ENCODE assay signal across 1 fruit fly cellular context in the genomic region with DNA sequence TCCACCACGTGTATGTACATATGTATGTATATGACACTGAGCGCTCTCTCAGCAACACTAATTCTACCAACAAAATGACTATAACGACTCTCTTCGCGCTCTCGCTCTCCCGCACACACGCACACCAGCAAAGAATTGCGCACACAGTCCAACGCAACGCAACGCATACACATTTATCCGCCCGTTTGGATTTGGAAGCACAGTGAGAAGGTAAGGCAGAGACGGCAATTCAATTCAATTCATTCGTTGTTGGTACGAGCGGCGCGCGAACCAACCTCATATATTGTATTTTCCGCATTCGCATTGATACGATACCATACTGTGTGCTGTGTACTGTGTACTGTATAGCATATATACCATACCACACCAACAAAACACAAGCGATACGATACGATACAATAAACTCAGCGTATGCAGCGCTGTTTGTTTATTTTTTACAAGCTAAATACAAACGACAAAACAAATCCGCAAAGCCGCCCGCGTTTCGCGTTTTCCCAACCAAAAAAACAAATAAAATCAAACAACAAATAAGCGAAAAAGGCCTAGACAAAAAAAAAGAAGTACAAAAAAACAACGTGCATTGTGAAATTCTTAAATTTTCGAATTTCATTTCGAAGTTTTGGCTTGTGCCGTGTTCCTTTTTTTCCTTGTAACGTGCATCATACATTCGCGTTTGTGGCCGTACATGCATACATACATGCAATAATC.
TF ChIP-seq lines count a peak whose summit lies in the region.

A gene (minus strand): TSS at position 167 of the 708 bp plus-strand sequence.
A gene (plus strand): TSS at position 179 of the 708 bp plus-strand sequence.

TF ChIP-seq in whole organism, embryonic, 481 proteins besides CTCF, POLR2A, EP300 and RAD21 (continued from another document):
- TF ChIP-seq CG14014 (GFP tag; IDR thresholded peaks at IDR 0.05; lab: Robert Waterston, UW) (0 out of 2 replicates have a peak, but pooled peaks have one; percentile 21), CG17359 (tag; optimal IDR thresholded peaks at IDR 0.05; lab: Kevin White, UChicago) (peak; percentile 9), CG6683 (GFP tag; optimal IDR thresholded peaks at IDR 0.05; lab: Kevin White, UChicago) (no peak), cad (GFP tag; optimal IDR thresholded peaks at IDR 0.05; lab: Kevin White, UChicago) (peak; percentile 27), HLH3B (GFP tag; IDR thresholded peaks at IDR 0.05; lab: Robert Waterston, UW) (no peak), tap (tag; optimal IDR thresholded peaks at IDR 0.05; lab: Kevin White, UChicago) (no peak), Taf1 (GFP tag; IDR thresholded peaks at IDR 0.05; lab: Robert Waterston, UW) (peak; percentile 26; the same call in 1 of the 2 replicates), cg (GFP tag; optimal IDR thresholded peaks at IDR 0.05; lab: Kevin White, UChicago) (peak; percentile 97), NFAT (GFP tag; IDR thresholded peaks at IDR 0.05; lab: Robert Waterston, UW) (0 out of 2 replicates have a peak, but pooled peaks have one; percentile 23), CG1603 (tag; optimal IDR thresholded peaks at IDR 0.05; lab: Kevin White, UChicago) (peak; percentile 5), MESR4 (GFP tag; optimal IDR thresholded peaks at IDR 0.05; lab: Kevin White, UChicago) (peak; percentile 28), sens (GFP tag; lab: Kevin White, UChicago) (peak; percentile 72), CG4424 (GFP tag; optimal IDR thresholded peaks at IDR 0.05; lab: Kevin White, UChicago) (no peak), CG15514 (GFP tag; optimal IDR thresholded peaks at IDR 0.05; lab: Kevin White, UChicago) (peak; percentile 72), CG13894 (tag; optimal IDR thresholded peaks at IDR 0.05; lab: Kevin White, UChicago) (peak; percentile 2), chm (GFP tag; IDR thresholded peaks at IDR 0.05; lab: Robert Waterston, UW) (peak; percentile 75), rib (GFP tag; IDR thresholded peaks at IDR 0.05; lab: Robert Waterston, UW) (peak; percentile 72), grn (GFP tag; optimal IDR thresholded peaks at IDR 0.05; lab: Kevin White, UChicago) (no peak), sens-2 (GFP tag; IDR thresholded peaks at IDR 0.05; lab: Robert Waterston, UW) (no peak), CG31441 (GFP tag; IDR thresholded peaks at IDR 0.05; lab: Robert Waterston, UW) (no peak), ci (GFP tag; IDR thresholded peaks at IDR 0.05; lab: Robert Waterston, UW) (peak; percentile 62; the same call in 2 of the 3 replicates), Aef1 (GFP tag; IDR thresholded peaks at IDR 0.05; lab: Robert Waterston, UW) (peak; percentile 38; the same call in 2 of the 3 replicates), insv (GFP tag; optimal IDR thresholded peaks at IDR 0.05; lab: Kevin White, UChicago) (no peak), H2.0 (GFP tag; IDR thresholded peaks at IDR 0.05; lab: Robert Waterston, UW) (no peak), Gsc (GFP tag; IDR thresholded peaks at IDR 0.05; lab: Robert Waterston, UW) (no peak), CG30020 (tag; optimal IDR thresholded peaks at IDR 0.05; lab: Kevin White, UChicago) (peak; percentile 22), CG11247 (GFP tag; IDR thresholded peaks at IDR 0.05; lab: Robert Waterston, UW) (no peak), BEAF-32 (GFP tag; optimal IDR thresholded peaks at IDR 0.05; lab: Kevin White, UChicago) (no peak), fd102C (GFP tag; optimal IDR thresholded peaks at IDR 0.05; lab: Kevin White, UChicago) (no peak), nom (GFP tag; optimal IDR thresholded peaks at IDR 0.05; lab: Kevin White, UChicago) (peak; percentile 13), Camta (GFP tag; optimal IDR thresholded peaks at IDR 0.05; lab: Kevin White, UChicago) (no peak), CG10267 (tag; optimal IDR thresholded peaks at IDR 0.05; lab: Kevin White, UChicago) (no peak), sug (tag; optimal IDR thresholded peaks at IDR 0.05; lab: Kevin White, UChicago) (peak; percentile 26), Adf1 (GFP tag; IDR thresholded peaks at IDR 0.05; lab: Robert Waterston, UW) (no peak), prd (optimal IDR thresholded peaks at IDR 0.05; lab: Kevin White, UChicago) (no peak), prd (GFP tag; IDR thresholded peaks at IDR 0.05; lab: Robert Waterston, UW) (0 out of 3 replicates have a peak, but pooled peaks have one; percentile 10), CG9932 (GFP tag; IDR thresholded peaks at IDR 0.05; lab: Robert Waterston, UW) (peak; percentile 42), B-H2 (GFP tag; optimal IDR thresholded peaks at IDR 0.05; lab: Kevin White, UChicago) (peak; percentile 13), CG10431 (GFP tag; optimal IDR thresholded peaks at IDR 0.05; lab: Kevin White, UChicago) (no peak), CG13287 (GFP tag; IDR thresholded peaks at IDR 0.05; lab: Robert Waterston, UW; ENCODE audit: partially characterized antibody) (peak; percentile 11; the same call in 1 of the 2 replicates), seq (GFP tag; IDR thresholded peaks at IDR 0.05; lab: Robert Waterston, UW) (no peak), CG3281 (GFP tag; optimal IDR thresholded peaks at IDR 0.05; lab: Kevin White, UChicago) (peak; percentile 13), CG12071 (GFP tag; optimal IDR thresholded peaks at IDR 0.05; lab: Kevin White, UChicago) (peak; percentile 30), aop (GFP tag; IDR thresholded peaks at IDR 0.05; lab: Robert Waterston, UW) (no peak), CG2199 (GFP tag; IDR thresholded peaks at IDR 0.05; lab: Robert Waterston, UW) (peak; percentile 99), HHEX (GFP tag; optimal IDR thresholded peaks at IDR 0.05; lab: Kevin White, UChicago) (peak; percentile 4), CG8478 (optimal IDR thresholded peaks at IDR 0.05; lab: Kevin White, UChicago) (peak; percentile 8), scrt (GFP tag; optimal IDR thresholded peaks at IDR 0.05; lab: Kevin White, UChicago) (peak; percentile 23), CG10543 (GFP tag; optimal IDR thresholded peaks at IDR 0.05; lab: Kevin White, UChicago) (peak; percentile 49), Med (GFP tag; lab: Kevin White, UChicago) (peak; percentile 81), CG34376 (GFP tag; optimal IDR thresholded peaks at IDR 0.05; lab: Kevin White, UChicago) (peak; percentile 61), sob (GFP tag; IDR thresholded peaks at IDR 0.05; lab: Robert Waterston, UW) (0 out of 2 replicates have a peak, but pooled peaks have one; percentile 13), CG32767 (GFP tag; IDR thresholded peaks at IDR 0.05; lab: Robert Waterston, UW) (peak; percentile 90), CG4328 (GFP tag; optimal IDR thresholded peaks at IDR 0.05; lab: Kevin White, UChicago) (no peak), CG32532 (GFP tag; IDR thresholded peaks at IDR 0.05; lab: Robert Waterston, UW) (peak; percentile 25; the same call in 1 of the 2 replicates), Tbp (GFP tag; optimal IDR thresholded peaks at IDR 0.05; lab: Kevin White, UChicago) (no peak), Six4 (GFP tag; optimal IDR thresholded peaks at IDR 0.05; lab: Kevin White, UChicago) (no peak), unc-4 (GFP tag; IDR thresholded peaks at IDR 0.05; lab: Robert Waterston, UW; ENCODE audit: partially characterized antibody) (0 out of 2 replicates have a peak, but pooled peaks have one; percentile 21), HLHmδ (GFP tag; optimal IDR thresholded peaks at IDR 0.05; lab: Kevin White, UChicago) (peak; percentile 90), caup (GFP tag; optimal IDR thresholded peaks at IDR 0.05; lab: Kevin White, UChicago; ENCODE audit: severe bottlenecking) (no peak), CG9437 (GFP tag; optimal IDR thresholded peaks at IDR 0.05; lab: Kevin White, UChicago) (no peak), yki (optimal IDR thresholded peaks at IDR 0.05; lab: Kevin White, UChicago) (peak; percentile 90), slbo (GFP tag; IDR thresholded peaks at IDR 0.05; lab: Robert Waterston, UW) (no peak), CG34224 (GFP tag; IDR thresholded peaks at IDR 0.05; lab: Robert Waterston, UW; ENCODE audit: partially characterized antibody) (0 out of 3 replicates have a peak, but pooled peaks have one; percentile 47), so (GFP tag; IDR thresholded peaks at IDR 0.05; lab: Robert Waterston, UW) (peak; percentile 15; the same call in 1 of the 3 replicates), CG11398 (GFP tag; optimal IDR thresholded peaks at IDR 0.05; lab: Kevin White, UChicago) (no peak), Dbx (GFP tag; IDR thresholded peaks at IDR 0.05; lab: Robert Waterston, UW) (peak; percentile 45; the same call in 1 of the 3 replicates), wdn (GFP tag; IDR thresholded peaks at IDR 0.05; lab: Robert Waterston, UW) (peak; percentile 26; the same call in 1 of the 2 replicates), fru (optimal IDR thresholded peaks at IDR 0.05; lab: Kevin White, UChicago) (no peak), CG11696 (GFP tag; IDR thresholded peaks at IDR 0.05; lab: Robert Waterston, UW) (peak; percentile 32; the same call in 1 of the 2 replicates), mld (GFP tag; IDR thresholded peaks at IDR 0.05; lab: Robert Waterston, UW; ENCODE audit: partially characterized antibody) (no peak), Scr (GFP tag; IDR thresholded peaks at IDR 0.05; lab: Robert Waterston, UW; ENCODE audit: partially characterized antibody) (peak; percentile 33; the same call in 1 of the 2 replicates), Hand (GFP tag; optimal IDR thresholded peaks at IDR 0.05; lab: Kevin White, UChicago) (peak; percentile 18), CG8290 (GFP tag; optimal IDR thresholded peaks at IDR 0.05; lab: Kevin White, UChicago) (no peak), CG8290 (tag; optimal IDR thresholded peaks at IDR 0.05; lab: Kevin White, UChicago) (peak in 1 of 2 experiments; percentile 76), Xrp1 (GFP tag; IDR thresholded peaks at IDR 0.05; lab: Robert Waterston, UW) (no peak), CG9727 (GFP tag; optimal IDR thresholded peaks at IDR 0.05; lab: Kevin White, UChicago) (no peak), ara (GFP tag; IDR thresholded peaks at IDR 0.05; lab: Robert Waterston, UW) (no peak), HmgZ (tag; optimal IDR thresholded peaks at IDR 0.05; lab: Kevin White, UChicago) (peak; percentile 65), tna (GFP tag; IDR thresholded peaks at IDR 0.05; lab: Robert Waterston, UW; ENCODE audit: partially characterized antibody) (no peak), Rfx (GFP tag; IDR thresholded peaks at IDR 0.05; lab: Robert Waterston, UW) (peak; percentile 32; the same call in 1 of the 2 replicates), Atf6 (GFP tag; IDR thresholded peaks at IDR 0.05; lab: Robert Waterston, UW) (peak; percentile 44), CG3163 (GFP tag; optimal IDR thresholded peaks at IDR 0.05; lab: Kevin White, UChicago) (peak; percentile 73), CG6813 (GFP tag; optimal IDR thresholded peaks at IDR 0.05; lab: Kevin White, UChicago) (peak; percentile 3), hth (optimal IDR thresholded peaks at IDR 0.05; lab: Kevin White, UChicago) (no peak), repo (GFP tag; optimal IDR thresholded peaks at IDR 0.05; lab: Kevin White, UChicago) (no peak), lola (GFP tag; optimal IDR thresholded peaks at IDR 0.05; lab: Kevin White, UChicago) (peak in 1 of 3 experiments; percentile 44), Hmr (GFP tag; optimal IDR thresholded peaks at IDR 0.05; lab: Kevin White, UChicago) (peak; percentile 31), sr (GFP tag; IDR thresholded peaks at IDR 0.05; lab: Robert Waterston, UW) (no peak), kni (GFP tag; optimal IDR thresholded peaks at IDR 0.05; lab: Kevin White, UChicago) (no peak), kah (GFP tag; optimal IDR thresholded peaks at IDR 0.05; lab: Kevin White, UChicago) (no peak), amos (GFP tag; IDR thresholded peaks at IDR 0.05; lab: Robert Waterston, UW; ENCODE audit: partially characterized antibody) (peak; percentile 17; the same call in 1 of the 2 replicates), lilli (GFP tag; optimal IDR thresholded peaks at IDR 0.05; lab: Kevin White, UChicago) (peak; percentile 14), Usf (GFP tag; optimal IDR thresholded peaks at IDR 0.05; lab: Kevin White, UChicago) (no peak), hbn (GFP tag; IDR thresholded peaks at IDR 0.05; lab: Robert Waterston, UW; ENCODE audit: partially characterized antibody) (0 out of 2 replicates have a peak, but pooled peaks have one; percentile 43), CG34422 (GFP tag; IDR thresholded peaks at IDR 0.05; lab: Robert Waterston, UW) (peak; percentile 53; the same call in 1 of the 3 replicates), MTF-1 (GFP tag; optimal IDR thresholded peaks at IDR 0.05; lab: Kevin White, UChicago; ENCODE audit: borderline replicate concordance) (peak; percentile 48), org-1 (GFP tag; optimal IDR thresholded peaks at IDR 0.05; lab: Kevin White, UChicago) (no peak), Hr39 (optimal IDR thresholded peaks at IDR 0.05; lab: Kevin White, UChicago) (no peak), CG3847 (GFP tag; IDR thresholded peaks at IDR 0.05; lab: Robert Waterston, UW) (0 out of 2 replicates have a peak, but pooled peaks have one; percentile 6)
